Worm (Caenorhabditis elegans) whole organism, L2 larva: Measurements from ENCODE around the gene clec-80.

Experiments
- R02D3.7 ChIP-seq: fragments of 150-350 bp; optimal IDR thresholded peaks from 2 replicates; lab custom pipeline; 2014; ENCODE audit warnings: missing biosample characterization, missing genetic modification characterization
- ZK546.5 ChIP-seq: sonication (generic microtip); optimal IDR thresholded peaks from 2 replicates; lab custom pipeline; 2017; ENCODE audit warnings: missing biosample characterization, missing genetic modification characterization
- aly-2 ChIP-seq: fragments of 150-350 bp; optimal IDR thresholded peaks from 2 replicates; lab custom pipeline; 2014; ENCODE audit warnings: missing biosample characterization, missing genetic modification characterization
- ama-1 ChIP-seq: fragments of 150-350 bp; optimal IDR thresholded peaks from 2 replicates; lab custom pipeline; 2018; ENCODE audit warnings: inconsistent platforms
- blmp-1 ChIP-seq: sonication (generic microtip); optimal IDR thresholded peaks from 2 replicates; lab custom pipeline; 2017; ENCODE audit warnings: missing genetic modification characterization, mild to moderate bottlenecking, missing compliant biosample characterization, antibody characterized with exemption, moderate library complexity; ENCODE audit not compliant: insufficient read depth
- ceh-16 ChIP-seq: fragments of 150-350 bp; optimal IDR thresholded peaks from 2 replicates; lab custom pipeline; 2014; ENCODE audit warnings: missing biosample characterization, missing genetic modification characterization
- ceh-82 ChIP-seq: fragments of 150-350 bp; optimal IDR thresholded peaks from 2 replicates; lab custom pipeline; 2014; ENCODE audit warnings: missing biosample characterization, missing genetic modification characterization
- crh-2 ChIP-seq: sonication (generic microtip); optimal IDR thresholded peaks from 2 replicates; lab custom pipeline; 2017; ENCODE audit warnings: missing biosample characterization, missing genetic modification characterization
- dmd-4 ChIP-seq: sonication (generic microtip); optimal IDR thresholded peaks from 2 replicates; lab custom pipeline; 2017; ENCODE audit warnings: missing biosample characterization, missing genetic modification characterization
- elt-1 ChIP-seq: fragments of 150-350 bp; optimal IDR thresholded peaks from 2 replicates; lab custom pipeline; 2014; ENCODE audit warnings: missing biosample characterization, missing genetic modification characterization
- elt-3 ChIP-seq: sonication (generic microtip); optimal IDR thresholded peaks from 2 replicates; lab custom pipeline; 2017; ENCODE audit warnings: missing biosample characterization, missing genetic modification characterization
- fos-1 ChIP-seq: fragments of 150-350 bp; optimal IDR thresholded peaks from 2 replicates; lab custom pipeline; 2014; ENCODE audit warnings: missing biosample characterization, missing genetic modification characterization
- gmeb-1 ChIP-seq: fragments of 150-350 bp; optimal IDR thresholded peaks from 2 replicates; lab custom pipeline; 2014; ENCODE audit warnings: missing biosample characterization, missing genetic modification characterization
- lin-39 ChIP-seq: fragments of 150-350 bp; optimal IDR thresholded peaks from 2 replicates; lab custom pipeline; 2014; ENCODE audit warnings: missing biosample characterization, missing genetic modification reagents, missing genetic modification characterization
- lsy-2 ChIP-seq, 2 experiments: fragments of 150-350 bp in 1 of 2; sonication (generic microtip) in 1 of 2; optimal IDR thresholded peaks; 2 replicates each; lab custom pipeline; 2014 to 2017; ENCODE audit warnings: missing biosample characterization in 2 of 2, missing genetic modification characterization in 2 of 2
- mab-5 ChIP-seq: fragments of 150-350 bp; optimal IDR thresholded peaks from 2 replicates; lab custom pipeline; 2014; ENCODE audit warnings: missing biosample characterization, missing genetic modification characterization
- mbf-1 ChIP-seq: sonication (generic microtip); optimal IDR thresholded peaks from 2 replicates; lab custom pipeline; 2017; ENCODE audit warnings: missing biosample characterization, missing genetic modification characterization
- mdl-1 ChIP-seq, 2 experiments: fragments of 150-350 bp in 1 of 2; sonication (generic microtip) in 1 of 2; optimal IDR thresholded peaks; 2 replicates each; lab custom pipeline; 2017; ENCODE audit warnings: missing biosample characterization in 2 of 2, missing genetic modification characterization in 2 of 2
- nhr-10 ChIP-seq: sonication (generic microtip); optimal IDR thresholded peaks from 2 replicates; lab custom pipeline; 2017; ENCODE audit warnings: missing biosample characterization, missing genetic modification characterization
- nhr-12 ChIP-seq: fragments of 150-350 bp; optimal IDR thresholded peaks from 2 replicates; lab custom pipeline; 2014; ENCODE audit warnings: missing biosample characterization, missing genetic modification characterization
- nhr-129 ChIP-seq: fragments of 150-350 bp; optimal IDR thresholded peaks from 2 replicates; lab custom pipeline; 2014; ENCODE audit warnings: missing biosample characterization, missing genetic modification characterization
- nhr-23 ChIP-seq: fragments of 150-350 bp; optimal IDR thresholded peaks from 2 replicates; lab custom pipeline; 2014; ENCODE audit warnings: missing biosample characterization, missing genetic modification reagents, missing genetic modification characterization
- nhr-237 ChIP-seq: fragments of 150-350 bp; optimal IDR thresholded peaks from 2 replicates; lab custom pipeline; 2014; ENCODE audit warnings: missing biosample characterization, missing genetic modification characterization
- nhr-6 ChIP-seq: fragments of 150-350 bp; optimal IDR thresholded peaks from 2 replicates; lab custom pipeline; 2014; ENCODE audit warnings: missing biosample characterization, missing genetic modification characterization
- nhr-77 ChIP-seq: fragments of 150-350 bp; optimal IDR thresholded peaks from 2 replicates; lab custom pipeline; 2014; ENCODE audit warnings: missing biosample characterization, missing genetic modification characterization
- skn-1 ChIP-seq: sonication (generic microtip); optimal IDR thresholded peaks from 2 replicates; lab custom pipeline; 2017; ENCODE audit warnings: missing biosample characterization, missing genetic modification characterization
- sma-3 ChIP-seq: sonication (generic microtip); optimal IDR thresholded peaks from 2 replicates; lab custom pipeline; 2016; ENCODE audit warnings: missing genetic modification reagents, missing genetic modification characterization, missing compliant biosample characterization
- sma-9 ChIP-seq, 2 experiments: fragments of 150-350 bp in 1 of 2; sonication (generic microtip) in 1 of 2; optimal IDR thresholded peaks; 2 replicates each; lab custom pipeline; 2014 to 2016; ENCODE audit warnings: missing genetic modification characterization in 2 of 2, mild to moderate bottlenecking in 1 of 2, missing biosample characterization in 1 of 2, missing compliant biosample characterization in 1 of 2, missing genetic modification reagents in 1 of 2, moderate library complexity in 1 of 2
- unc-62 ChIP-seq: fragments of 150-350 bp; optimal IDR thresholded peaks from 2 replicates; lab custom pipeline; 2014; ENCODE audit warnings: missing biosample characterization, missing genetic modification reagents, missing genetic modification characterization
- ztf-11 ChIP-seq: sonication (generic microtip); optimal IDR thresholded peaks from 2 replicates; lab custom pipeline; 2017; ENCODE audit warnings: missing biosample characterization, missing genetic modification characterization

Gene clec-80

DNA sequence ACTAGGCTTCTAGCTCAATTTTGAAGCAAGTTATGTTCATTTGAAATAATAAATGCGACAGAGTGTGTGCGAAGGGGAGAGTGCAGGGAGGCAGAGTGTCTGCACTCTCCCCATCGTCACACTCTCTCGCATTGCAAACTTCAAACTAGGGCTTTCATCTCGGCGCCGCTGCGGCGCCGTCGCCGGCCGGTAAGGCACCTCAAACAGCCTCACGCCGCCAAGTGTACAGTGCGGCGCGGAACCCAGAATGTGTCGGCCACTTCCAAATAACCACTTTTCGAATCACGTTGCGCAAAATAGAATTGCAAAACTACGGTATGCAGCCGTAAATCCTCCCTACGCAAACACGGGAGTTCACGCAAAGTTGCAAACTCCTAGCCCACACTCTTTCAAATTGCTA is 25.7 kb downstream of the clec-80 start:
- TF ChIP-seq R02D3.7 (tag; lab: Kevin White, UChicago), result no peak
- no peak for TF ChIP-seq lin-39
- no peak for TF ChIP-seq ztf-11 (tag; lab: Kevin White, UChicago)
- no peak for TF ChIP-seq nhr-77 (tag; lab: Kevin White, UChicago)
- no peak for TF ChIP-seq blmp-1 (tag; lab: Kevin White, UChicago)
- no peak for TF ChIP-seq elt-3 (tag; lab: Kevin White, UChicago)
- TF ChIP-seq fos-1 (tag; lab: Kevin White, UChicago), result no peak
- no peak for TF ChIP-seq skn-1
- TF ChIP-seq crh-2, result no peak
- TF ChIP-seq, all 48 proteins: peak for 0

DNA sequence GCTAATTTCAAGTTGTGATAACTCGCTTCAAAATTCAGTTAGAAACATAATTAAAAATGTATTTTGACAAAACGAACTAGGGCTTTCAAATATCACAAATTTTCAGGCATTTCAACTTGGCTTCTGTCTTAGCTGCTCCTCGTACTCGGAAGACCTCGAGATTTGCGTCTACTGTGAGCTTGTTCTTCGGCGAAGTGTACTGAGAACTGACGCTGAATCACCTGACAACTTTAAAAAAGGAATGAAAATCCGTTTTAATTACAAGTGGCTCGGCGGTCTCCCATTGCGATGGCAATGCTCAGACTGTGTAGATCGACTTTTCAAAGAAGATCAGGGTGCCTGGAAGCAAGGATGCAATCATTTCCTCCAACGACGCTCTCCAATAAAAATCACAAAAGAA is 27.0 kb downstream of the clec-80 start, which contains the start of gene clec-85:
Gene clec-85 (plus strand): TSS at position 301 of the 400 bp plus-strand sequence.
- TF ChIP-seq nhr-237 (tag; lab: Kevin White, UChicago) (no peak), mbf-1 (tag; lab: Kevin White, UChicago) (no peak), lsy-2 (tag; optimal IDR thresholded peaks at IDR 0.05; lab: Kevin White, UChicago) (no peak), sma-3 (GFP tag; lab: Kevin White, UChicago) (no peak), aly-2 (tag; lab: Kevin White, UChicago) (no peak)

DNA sequence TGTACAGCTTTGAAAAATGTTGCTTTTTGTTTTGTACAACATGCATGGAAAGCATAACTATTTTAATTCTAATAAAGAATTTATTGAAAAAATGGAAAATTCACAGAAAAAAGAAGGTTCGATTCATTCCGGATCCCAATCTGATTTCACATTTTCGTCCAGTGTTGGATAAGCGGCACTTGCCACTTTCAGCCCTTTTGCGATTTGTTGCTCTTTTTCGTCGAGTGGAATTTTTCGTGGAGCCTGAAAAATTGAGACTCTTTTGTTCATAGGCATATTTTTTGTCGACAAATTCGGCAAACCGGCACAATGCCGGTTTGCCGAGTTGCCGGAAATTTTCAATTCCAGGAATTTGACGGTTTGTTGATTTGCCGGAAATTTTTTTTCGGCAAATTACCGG is 28.1 kb downstream of the clec-80 start:
- TF ChIP-seq mdl-1 (tag; optimal IDR thresholded peaks at IDR 0.05; lab: Kevin White, UChicago) (no peak), ama-1 (lab: Kevin White, UChicago) (no peak), blmp-1 (tag; lab: Kevin White, UChicago) (no peak)

DNA sequence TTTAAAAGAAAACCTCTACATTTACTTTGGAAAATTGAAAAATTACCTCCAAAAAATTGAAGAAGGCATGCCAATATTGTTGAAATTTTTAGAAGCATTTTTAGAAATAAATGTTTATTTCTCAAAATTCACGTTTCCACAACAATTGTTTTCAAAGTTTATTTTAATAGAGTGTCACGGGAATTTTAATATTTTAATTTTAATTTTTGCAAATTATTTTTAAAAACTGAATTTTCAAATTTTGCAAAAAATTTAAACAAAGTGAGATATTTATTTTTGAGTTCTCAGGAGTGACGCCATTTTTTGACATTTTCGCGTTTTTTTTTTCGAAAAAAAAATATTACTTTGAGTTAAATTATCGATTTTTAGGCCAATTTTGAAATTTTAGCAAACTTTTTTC is 29.6 kb downstream of the clec-80 start, which contains the start of gene Y54G2A.49:
Gene Y54G2A.49 (minus strand): TSS at position 101 of the 400 bp plus-strand sequence.
- TF ChIP-seq mbf-1 (tag; lab: Kevin White, UChicago), result no peak
- TF ChIP-seq nhr-12 (tag; lab: Kevin White, UChicago), result no peak
- no peak for TF ChIP-seq ceh-16 (tag; lab: Kevin White, UChicago)
- TF ChIP-seq nhr-23, result no peak
- no peak for TF ChIP-seq gmeb-1
- no peak for TF ChIP-seq skn-1
- TF ChIP-seq blmp-1 (tag; lab: Kevin White, UChicago), result no peak
- no peak for TF ChIP-seq nhr-129 (tag; lab: Kevin White, UChicago)
- no peak for TF ChIP-seq dmd-4
- no peak for TF ChIP-seq nhr-6 (tag; lab: Kevin White, UChicago)
- TF ChIP-seq nhr-10 (tag; lab: Kevin White, UChicago), result no peak

DNA sequence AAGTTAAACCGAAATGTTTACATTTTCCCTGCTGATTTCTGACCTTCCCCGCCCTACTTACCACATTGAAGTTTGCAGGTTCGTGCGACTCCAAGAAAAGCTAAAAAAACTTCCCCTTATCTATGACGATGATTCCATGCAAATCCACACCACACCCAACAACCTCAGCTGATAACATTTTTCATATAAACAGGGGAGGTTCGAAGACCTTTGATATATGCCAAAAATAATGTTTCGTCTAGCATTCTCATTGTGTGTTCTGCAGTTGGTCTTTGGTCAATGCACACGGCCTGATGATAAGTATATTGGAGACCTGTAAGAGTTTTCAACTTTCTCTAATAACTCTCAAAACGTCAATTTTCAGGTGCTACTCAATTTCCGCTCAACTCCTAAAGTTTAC is 30.6 kb downstream of the clec-80 start:
- peak; percentile 8 for TF ChIP-seq fos-1 (tag; lab: Kevin White, UChicago)
- no peak for TF ChIP-seq ceh-82 (tag; lab: Kevin White, UChicago)

DNA sequence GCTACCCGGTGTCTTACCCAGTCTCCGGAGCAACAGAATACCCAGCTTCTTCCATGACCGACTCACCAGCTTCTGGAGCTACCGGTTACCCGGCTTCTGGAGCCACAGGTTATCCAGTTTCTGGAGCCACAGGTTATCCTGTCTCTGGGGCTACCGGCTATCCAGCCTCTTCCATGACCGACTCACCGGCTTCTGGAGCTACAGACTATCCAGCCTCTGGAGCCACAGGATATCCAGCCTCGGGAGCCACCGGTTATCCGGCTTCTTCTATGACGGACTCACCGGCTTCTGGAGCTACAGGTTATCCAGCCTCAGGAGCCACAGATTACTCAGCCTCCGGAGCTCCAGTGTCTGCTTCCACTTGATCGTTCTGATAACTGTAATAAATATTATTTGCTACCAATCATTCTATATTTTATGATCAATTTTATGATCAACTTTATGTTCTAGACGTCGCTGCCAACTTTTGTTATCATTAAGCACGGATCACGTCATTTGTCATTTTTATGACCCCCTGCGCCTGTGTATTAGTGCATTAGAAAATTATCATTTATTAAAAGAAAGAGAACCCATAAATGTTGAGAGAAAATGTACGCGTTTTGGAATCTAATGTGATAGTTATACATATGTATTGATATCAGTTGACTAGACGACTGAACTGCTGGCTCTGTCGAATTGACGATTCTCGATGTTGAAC is 31.7 kb downstream of the clec-80 start:
- TF ChIP-seq unc-62, result no peak
- no peak for TF ChIP-seq nhr-6 (tag; lab: Kevin White, UChicago)
- no peak for TF ChIP-seq nhr-23
- no peak for TF ChIP-seq elt-1 (tag; lab: Kevin White, UChicago)
- no peak for TF ChIP-seq lin-39
- TF ChIP-seq fos-1 (tag; lab: Kevin White, UChicago), result peak; percentile 70
- peak; percentile 3 for TF ChIP-seq gmeb-1
- TF ChIP-seq ZK546.5 (tag; lab: Kevin White, UChicago), result no peak
- peak; percentile 78 for TF ChIP-seq sma-9 (GFP tag; optimal IDR thresholded peaks at IDR 0.05; lab: Kevin White, UChicago)
- no peak for TF ChIP-seq sma-9 (tag; optimal IDR thresholded peaks at IDR 0.05; lab: Kevin White, UChicago)
- peak; percentile 60 for TF ChIP-seq crh-2
- no peak for TF ChIP-seq ceh-16 (tag; lab: Kevin White, UChicago)
- TF ChIP-seq skn-1, result no peak
- no peak for TF ChIP-seq mab-5
- TF ChIP-seq R02D3.7 (tag; lab: Kevin White, UChicago), result no peak
